Worm (Caenorhabditis elegans) whole organism, L1 larva: ENCODE results near the gene ech-3.

ENCODE experiments used
- elt-3 ChIP-seq, 6 experiments: fragments of 150-350 bp in 1 of 6; sonication (generic microtip); optimal IDR thresholded peaks; 2 replicates each; lab custom pipeline; 2017 to 2018; ENCODE audit warnings: missing biosample characterization in 6 of 6, missing genetic modification characterization in 6 of 6, inconsistent platforms in 1 of 6
- lin-39 ChIP-seq: fragments of 150-350 bp; optimal IDR thresholded peaks from 2 replicates; lab custom pipeline; 2014; ENCODE audit warnings: missing biosample characterization, missing genetic modification reagents, missing genetic modification characterization
- tlp-1 ChIP-seq: fragments of 150-350 bp; optimal IDR thresholded peaks from 2 replicates; lab custom pipeline; 2014; ENCODE audit warnings: missing biosample characterization, missing genetic modification characterization

DNA sequence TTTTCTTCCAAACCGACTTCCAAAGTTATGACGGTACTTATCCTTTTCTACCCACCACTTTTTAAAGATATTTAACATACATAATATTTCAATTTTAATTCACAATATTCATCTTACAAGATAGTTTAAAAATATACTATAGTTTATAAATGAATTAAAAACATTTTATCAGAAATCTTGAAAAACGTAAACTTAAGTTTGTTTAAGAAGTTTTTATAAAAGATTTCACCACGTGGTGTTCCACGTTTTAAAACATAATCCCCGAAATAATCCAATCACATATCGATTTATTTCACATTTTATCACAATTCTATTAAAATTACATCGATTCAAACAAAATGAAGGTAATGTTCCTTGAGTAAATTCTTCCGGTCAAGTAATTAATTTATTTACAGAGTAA lies 24.7 kb downstream of the ech-3 start, which contains the start of gene ZC513.3:
- TF ChIP-seq tlp-1 (no peak), lin-39 (no peak), elt-3 (tag; optimal IDR thresholded peaks at IDR 0.05; lab: Kevin White, UChicago) (no peak)
